Fruit fly (Drosophila melanogaster): ENCODE measurements around the gene Drak.

Gene Drak

dm6 chrX:11580200-11580840, 87.4 kb downstream of the Drak start, which contains the start of gene nod (continued):
- TF ChIP-seq Rx (GFP tag; IDR thresholded peaks at IDR 0.05) (0 out of 2 replicates have a peak, but pooled peaks have one; percentile 7), Sry-β (GFP tag; optimal IDR thresholded peaks at IDR 0.05) (peak; percentile 11), CG6654 (GFP tag; optimal IDR thresholded peaks at IDR 0.05) (no peak), cato (GFP tag; optimal IDR thresholded peaks at IDR 0.05; ENCODE audit: borderline replicate concordance) (peak; percentile 54), ab (GFP tag; optimal IDR thresholded peaks at IDR 0.05) (no peak), CG13296 (GFP tag; optimal IDR thresholded peaks at IDR 0.05) (peak; percentile 71), Ravus (GFP tag; IDR thresholded peaks at IDR 0.05) (no peak), Drgx (GFP tag; IDR thresholded peaks at IDR 0.05) (0 out of 2 replicates have a peak, but pooled peaks have one; percentile 22), slou (GFP tag; optimal IDR thresholded peaks at IDR 0.05) (no peak), NC2α (GFP tag; optimal IDR thresholded peaks at IDR 0.05) (peak; percentile 41), Oli (tag; optimal IDR thresholded peaks at IDR 0.05) (peak; percentile 50), CG17912 (GFP tag; optimal IDR thresholded peaks at IDR 0.05) (no peak), Elba2 (GFP tag; optimal IDR thresholded peaks at IDR 0.05) (no peak), pros (GFP tag; optimal IDR thresholded peaks at IDR 0.05) (no peak), Xbp1 (GFP tag; optimal IDR thresholded peaks at IDR 0.05) (peak; percentile 61), CG11504 (tag; optimal IDR thresholded peaks at IDR 0.05) (no peak), HmgD (GFP tag; optimal IDR thresholded peaks at IDR 0.05) (peak; percentile 55), CG3407 (GFP tag; optimal IDR thresholded peaks at IDR 0.05) (peak; percentile 36), CG4404 (GFP tag; IDR thresholded peaks at IDR 0.05) (peak; percentile 42), HLH4C (GFP tag; IDR thresholded peaks at IDR 0.05; ENCODE audit: partially characterized antibody) (no peak), tin (GFP tag; optimal IDR thresholded peaks at IDR 0.05) (peak; percentile 64), pfk (GFP tag; optimal IDR thresholded peaks at IDR 0.05) (no peak), pita (GFP tag; optimal IDR thresholded peaks at IDR 0.05) (peak; percentile 89), CG13775 (GFP tag; optimal IDR thresholded peaks at IDR 0.05) (peak; percentile 68), zf30C (GFP tag; optimal IDR thresholded peaks at IDR 0.05) (no peak), gfzf (GFP tag; optimal IDR thresholded peaks at IDR 0.05) (peak; percentile 92), bowl (GFP tag; IDR thresholded peaks at IDR 0.05) (no peak), CG9215 (GFP tag; IDR thresholded peaks at IDR 0.05) (peak; percentile 40; the same call in 1 of the 2 replicates), CG10209 (GFP tag; optimal IDR thresholded peaks at IDR 0.05) (peak; percentile 46), CG2199 (GFP tag; IDR thresholded peaks at IDR 0.05) (0 out of 3 replicates have a peak, but pooled peaks have one; percentile 14), jing (GFP tag; optimal IDR thresholded peaks at IDR 0.05) (no peak), CG11247 (GFP tag; IDR thresholded peaks at IDR 0.05) (0 out of 2 replicates have a peak, but pooled peaks have one; percentile 26), chinmo (GFP tag; IDR thresholded peaks at IDR 0.05; ENCODE audit: partially characterized antibody) (no peak), wor (GFP tag; IDR thresholded peaks at IDR 0.05) (peak; percentile 34; the same call in 1 of the 2 replicates), her (GFP tag; optimal IDR thresholded peaks at IDR 0.05) (peak; percentile 73), nmo (GFP tag; optimal IDR thresholded peaks at IDR 0.05) (peak; percentile 64), CG2678 (tag; optimal IDR thresholded peaks at IDR 0.05) (peak; percentile 61), ac (GFP tag; optimal IDR thresholded peaks at IDR 0.05) (no peak), aop (GFP tag; IDR thresholded peaks at IDR 0.05) (no peak), rib (GFP tag; IDR thresholded peaks at IDR 0.05) (0 out of 2 replicates have a peak, but pooled peaks have one; percentile 30), h (optimal IDR thresholded peaks at IDR 0.05) (no peak), NFAT (GFP tag; IDR thresholded peaks at IDR 0.05) (peak; percentile 43; the same call in 1 of the 2 replicates), Camta (GFP tag; optimal IDR thresholded peaks at IDR 0.05) (peak; percentile 27), MESR4 (GFP tag; optimal IDR thresholded peaks at IDR 0.05) (peak; percentile 36), zen2 (GFP tag; IDR thresholded peaks at IDR 0.05; ENCODE audit: partially characterized antibody) (no peak; the same call in 2 of the 3 replicates), hb (GFP tag; IDR thresholded peaks at IDR 0.05; ENCODE audit: partially characterized antibody) (no peak), ems (GFP tag; optimal IDR thresholded peaks at IDR 0.05) (peak; percentile 78), bab2 (GFP tag; optimal IDR thresholded peaks at IDR 0.05) (peak; percentile 65), CG15479 (GFP tag; optimal IDR thresholded peaks at IDR 0.05) (peak; percentile 66), CG34422 (GFP tag; IDR thresholded peaks at IDR 0.05) (no peak)

All from whole organism, embryonic.